1 fruit fly cellular context compared by ENCODE assay signal in the genomic region with DNA sequence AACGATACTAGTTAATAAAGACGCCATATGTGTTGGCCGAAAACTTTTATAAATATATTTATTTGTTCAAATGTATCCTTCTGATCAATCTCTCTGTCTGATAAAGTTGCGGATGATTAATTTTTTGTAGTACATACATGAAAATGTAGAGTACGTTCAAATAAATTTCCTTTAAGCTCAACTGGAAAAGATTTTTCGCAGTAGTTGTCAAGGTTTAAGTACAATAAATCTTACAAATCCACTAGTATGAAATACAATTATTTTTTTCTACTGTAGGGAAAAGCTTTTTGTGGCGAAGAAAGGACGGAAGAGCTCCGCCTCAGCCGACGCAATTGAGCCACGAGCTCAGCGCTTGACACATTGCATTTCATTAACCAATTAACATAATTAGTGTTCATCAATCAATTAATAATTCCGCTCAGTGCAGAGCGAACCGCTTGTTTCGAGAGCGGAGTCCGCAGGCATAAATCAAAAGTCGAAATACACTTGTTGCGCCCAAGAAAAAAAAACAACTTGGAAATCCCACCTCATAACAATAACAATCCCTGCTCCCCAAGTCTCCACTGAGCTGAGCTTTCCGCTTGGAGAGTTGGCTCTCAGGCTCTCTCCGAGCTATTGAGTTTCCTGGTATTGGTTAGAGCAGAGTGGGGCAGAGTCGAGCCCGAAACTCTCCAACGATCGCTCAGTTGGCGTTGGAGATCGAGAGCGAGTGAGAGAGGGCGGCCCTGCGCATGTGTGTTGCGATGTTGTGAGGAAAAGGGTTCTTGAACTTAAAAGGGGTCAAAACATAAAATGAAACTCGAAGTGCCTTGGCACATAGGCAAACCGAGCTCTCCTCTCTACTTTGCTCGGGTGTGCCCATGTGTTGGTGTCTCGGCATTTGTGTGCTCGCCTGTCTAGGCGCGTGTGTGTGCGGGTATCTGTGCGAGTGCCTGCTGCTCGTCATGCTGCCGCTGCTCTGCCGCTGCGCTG.
TF ChIP-seq lines count a peak whose summit lies in the region.

No protein-coding gene starts in this region.

TF ChIP-seq in whole organism, embryonic, 481 proteins besides CTCF, POLR2A, EP300 and RAD21 (continued from another document and continues in another):
- TF ChIP-seq CG5953 (GFP tag; IDR thresholded peaks at IDR 0.05; lab: Robert Waterston, UW) (no peak), CG32532 (GFP tag; IDR thresholded peaks at IDR 0.05; lab: Robert Waterston, UW) (no peak), CG11093 (GFP tag; IDR thresholded peaks at IDR 0.05; lab: Robert Waterston, UW) (no peak), Sin3A (optimal IDR thresholded peaks at IDR 0.05; lab: Kevin White, UChicago) (no peak), gcm2 (GFP tag; optimal IDR thresholded peaks at IDR 0.05; lab: Kevin White, UChicago) (no peak), ab (GFP tag; optimal IDR thresholded peaks at IDR 0.05; lab: Kevin White, UChicago) (no peak), Ets97D (GFP tag; optimal IDR thresholded peaks at IDR 0.05; lab: Kevin White, UChicago) (no peak), kni (GFP tag; optimal IDR thresholded peaks at IDR 0.05; lab: Kevin White, UChicago) (peak; percentile 74), Hr78 (GFP tag; optimal IDR thresholded peaks at IDR 0.05; lab: Kevin White, UChicago) (peak in 1 of 2 experiments; percentile 71), Ets65A (GFP tag; lab: Kevin White, UChicago) (no peak), Mes4 (GFP tag; optimal IDR thresholded peaks at IDR 0.05; lab: Kevin White, UChicago) (no peak), Sry-δ (GFP tag; optimal IDR thresholded peaks at IDR 0.05; lab: Kevin White, UChicago) (no peak), Taf1 (GFP tag; IDR thresholded peaks at IDR 0.05; lab: Robert Waterston, UW) (no peak), bigmax (GFP tag; optimal IDR thresholded peaks at IDR 0.05; lab: Kevin White, UChicago) (no peak), Drgx (GFP tag; IDR thresholded peaks at IDR 0.05; lab: Robert Waterston, UW) (no peak), CG7928 (GFP tag; optimal IDR thresholded peaks at IDR 0.05; lab: Kevin White, UChicago) (no peak), CG13424 (tag; optimal IDR thresholded peaks at IDR 0.05; lab: Kevin White, UChicago) (no peak), dmrt11E (tag; optimal IDR thresholded peaks at IDR 0.05; lab: Kevin White, UChicago) (no peak), otp (GFP tag; IDR thresholded peaks at IDR 0.05; lab: Robert Waterston, UW) (no peak; the same call in 2 of the 3 replicates), wdn (GFP tag; IDR thresholded peaks at IDR 0.05; lab: Robert Waterston, UW) (no peak), Six4 (GFP tag; optimal IDR thresholded peaks at IDR 0.05; lab: Kevin White, UChicago) (no peak), CrebB (tag; optimal IDR thresholded peaks at IDR 0.05; lab: Kevin White, UChicago) (no peak), scrt (GFP tag; optimal IDR thresholded peaks at IDR 0.05; lab: Kevin White, UChicago) (no peak), CG18262 (tag; optimal IDR thresholded peaks at IDR 0.05; lab: Kevin White, UChicago) (peak; percentile 30), CG8924 (tag; optimal IDR thresholded peaks at IDR 0.05; lab: Kevin White, UChicago) (peak; percentile 22), CG8359 (GFP tag; optimal IDR thresholded peaks at IDR 0.05; lab: Kevin White, UChicago; ENCODE audit: borderline replicate concordance) (no peak), BEAF-32 (GFP tag; optimal IDR thresholded peaks at IDR 0.05; lab: Kevin White, UChicago) (no peak), CG15514 (GFP tag; optimal IDR thresholded peaks at IDR 0.05; lab: Kevin White, UChicago) (no peak), CG7372 (GFP tag; IDR thresholded peaks at IDR 0.05; lab: Robert Waterston, UW) (no peak), dmrt99B (tag; optimal IDR thresholded peaks at IDR 0.05; lab: Kevin White, UChicago) (peak; percentile 29), tio (GFP tag; optimal IDR thresholded peaks at IDR 0.05; lab: Kevin White, UChicago) (no peak), rib (GFP tag; IDR thresholded peaks at IDR 0.05; lab: Robert Waterston, UW) (no peak), CG15601 (tag; optimal IDR thresholded peaks at IDR 0.05; lab: Kevin White, UChicago) (no peak), ac (GFP tag; optimal IDR thresholded peaks at IDR 0.05; lab: Kevin White, UChicago) (no peak), Sox100B (GFP tag; optimal IDR thresholded peaks at IDR 0.05; lab: Kevin White, UChicago) (peak; percentile 48), NfI (GFP tag; optimal IDR thresholded peaks at IDR 0.05; lab: Kevin White, UChicago) (no peak), yki (optimal IDR thresholded peaks at IDR 0.05; lab: Kevin White, UChicago) (peak; percentile 72), Hr51 (GFP tag; optimal IDR thresholded peaks at IDR 0.05; lab: Kevin White, UChicago) (no peak), CG11560 (tag; IDR thresholded peaks at IDR 0.05; lab: Robert Waterston, UW) (no peak), bsh (GFP tag; optimal IDR thresholded peaks at IDR 0.05; lab: Kevin White, UChicago) (peak in 1 of 2 experiments; percentile 8), CG10959 (GFP tag; IDR thresholded peaks at IDR 0.05; lab: Robert Waterston, UW) (no peak), CG3995 (GFP tag; optimal IDR thresholded peaks at IDR 0.05; lab: Kevin White, UChicago) (no peak), CG30403 (GFP tag; optimal IDR thresholded peaks at IDR 0.05; lab: Kevin White, UChicago) (peak; percentile 15), fd3F (GFP tag; optimal IDR thresholded peaks at IDR 0.05; lab: Kevin White, UChicago) (no peak), ftz-f1 (GFP tag; optimal IDR thresholded peaks at IDR 0.05; lab: Kevin White, UChicago) (peak; percentile 57), CG2875 (GFP tag; optimal IDR thresholded peaks at IDR 0.05; lab: Kevin White, UChicago) (no peak), chn (GFP tag; optimal IDR thresholded peaks at IDR 0.05; lab: Kevin White, UChicago) (no peak), CG12942 (GFP tag; optimal IDR thresholded peaks at IDR 0.05; lab: Kevin White, UChicago) (no peak), CG12236 (GFP tag; optimal IDR thresholded peaks at IDR 0.05; lab: Kevin White, UChicago) (no peak), NC2α (GFP tag; optimal IDR thresholded peaks at IDR 0.05; lab: Kevin White, UChicago) (no peak), CG14441 (GFP tag; IDR thresholded peaks at IDR 0.05; lab: Robert Waterston, UW) (no peak), insv (GFP tag; optimal IDR thresholded peaks at IDR 0.05; lab: Kevin White, UChicago) (no peak), unc-4 (GFP tag; IDR thresholded peaks at IDR 0.05; lab: Robert Waterston, UW; ENCODE audit: partially characterized antibody) (0 out of 2 replicates have a peak, but pooled peaks have one; percentile 12), grn (GFP tag; optimal IDR thresholded peaks at IDR 0.05; lab: Kevin White, UChicago) (no peak), Oli (tag; optimal IDR thresholded peaks at IDR 0.05; lab: Kevin White, UChicago) (peak; percentile 32), D19B (GFP tag; optimal IDR thresholded peaks at IDR 0.05; lab: Kevin White, UChicago) (no peak), dimm (GFP tag; IDR thresholded peaks at IDR 0.05; lab: Robert Waterston, UW) (no peak), caup (GFP tag; optimal IDR thresholded peaks at IDR 0.05; lab: Kevin White, UChicago; ENCODE audit: severe bottlenecking) (no peak), ham (GFP tag; IDR thresholded peaks at IDR 0.05; lab: Robert Waterston, UW) (no peak), CG12391 (tag; optimal IDR thresholded peaks at IDR 0.05; lab: Kevin White, UChicago) (peak; percentile 16), hb (GFP tag; IDR thresholded peaks at IDR 0.05; lab: Robert Waterston, UW; ENCODE audit: partially characterized antibody) (no peak), CG3407 (GFP tag; optimal IDR thresholded peaks at IDR 0.05; lab: Kevin White, UChicago) (no peak), fu2 (GFP tag; optimal IDR thresholded peaks at IDR 0.05; lab: Kevin White, UChicago) (no peak), CG10209 (GFP tag; optimal IDR thresholded peaks at IDR 0.05; lab: Kevin White, UChicago) (no peak), Myb (GFP tag; optimal IDR thresholded peaks at IDR 0.05; lab: Kevin White, UChicago) (no peak), HHEX (GFP tag; optimal IDR thresholded peaks at IDR 0.05; lab: Kevin White, UChicago) (peak; percentile 9), Dad (GFP tag; optimal IDR thresholded peaks at IDR 0.05; lab: Kevin White, UChicago) (no peak), CG18011 (GFP tag; optimal IDR thresholded peaks at IDR 0.05; lab: Kevin White, UChicago) (no peak), BtbVII (GFP tag; optimal IDR thresholded peaks at IDR 0.05; lab: Kevin White, UChicago) (no peak), tap (tag; optimal IDR thresholded peaks at IDR 0.05; lab: Kevin White, UChicago) (no peak), stc (GFP tag; IDR thresholded peaks at IDR 0.05; lab: Robert Waterston, UW) (peak; percentile 32; the same call in 1 of the 2 replicates), wor (GFP tag; IDR thresholded peaks at IDR 0.05; lab: Robert Waterston, UW) (no peak), Atf3 (GFP tag; optimal IDR thresholded peaks at IDR 0.05; lab: Kevin White, UChicago) (no peak), CG7745 (tag; optimal IDR thresholded peaks at IDR 0.05; lab: Kevin White, UChicago) (peak; percentile 16), z (GFP tag; IDR thresholded peaks at IDR 0.05; lab: Robert Waterston, UW) (peak; percentile 75; the same call in 2 of the 3 replicates), row (GFP tag; IDR thresholded peaks at IDR 0.05; lab: Robert Waterston, UW) (0 out of 3 replicates have a peak, but pooled peaks have one; percentile 18), maf-S (GFP tag; optimal IDR thresholded peaks at IDR 0.05; lab: Kevin White, UChicago) (no peak), Chrac-16 (GFP tag; optimal IDR thresholded peaks at IDR 0.05; lab: Kevin White, UChicago) (no peak), CG8765 (GFP tag; IDR thresholded peaks at IDR 0.05; lab: Robert Waterston, UW) (no peak), onecut (GFP tag; IDR thresholded peaks at IDR 0.05; lab: Robert Waterston, UW) (no peak), gt (GFP tag; IDR thresholded peaks at IDR 0.05; lab: Robert Waterston, UW) (no peak), dm (GFP tag; optimal IDR thresholded peaks at IDR 0.05; lab: Kevin White, UChicago) (no peak), twi (tag; optimal IDR thresholded peaks at IDR 0.05; lab: Kevin White, UChicago) (peak; percentile 51), tll (GFP tag; optimal IDR thresholded peaks at IDR 0.05; lab: Kevin White, UChicago) (no peak), Lpt (GFP tag; optimal IDR thresholded peaks at IDR 0.05; lab: Kevin White, UChicago) (no peak), Elba2 (GFP tag; optimal IDR thresholded peaks at IDR 0.05; lab: Kevin White, UChicago) (no peak), CG7556 (GFP tag; optimal IDR thresholded peaks at IDR 0.05; lab: Kevin White, UChicago) (no peak), fru (optimal IDR thresholded peaks at IDR 0.05; lab: Kevin White, UChicago) (no peak), CG14965 (GFP tag; optimal IDR thresholded peaks at IDR 0.05; lab: Kevin White, UChicago; ENCODE audit: borderline replicate concordance) (no peak), hbn (GFP tag; IDR thresholded peaks at IDR 0.05; lab: Robert Waterston, UW; ENCODE audit: partially characterized antibody) (no peak), CG2202 (tag; optimal IDR thresholded peaks at IDR 0.05; lab: Kevin White, UChicago) (no peak), CG4328 (GFP tag; optimal IDR thresholded peaks at IDR 0.05; lab: Kevin White, UChicago) (no peak), YL-1 (GFP tag; optimal IDR thresholded peaks at IDR 0.05; lab: Kevin White, UChicago) (no peak), stwl (tag; optimal IDR thresholded peaks at IDR 0.05; lab: Kevin White, UChicago) (no peak), CG1602 (GFP tag; optimal IDR thresholded peaks at IDR 0.05; lab: Kevin White, UChicago) (no peak), bab2 (GFP tag; optimal IDR thresholded peaks at IDR 0.05; lab: Kevin White, UChicago) (no peak), ERR (GFP tag; optimal IDR thresholded peaks at IDR 0.05; lab: Kevin White, UChicago) (no peak), CG18619 (GFP tag; optimal IDR thresholded peaks at IDR 0.05; lab: Kevin White, UChicago) (no peak), sens (GFP tag; lab: Kevin White, UChicago) (peak; percentile 14), Neu2 (GFP tag; optimal IDR thresholded peaks at IDR 0.05; lab: Kevin White, UChicago; ENCODE audit: borderline replicate concordance) (no peak), lbe (GFP tag; optimal IDR thresholded peaks at IDR 0.05; lab: Kevin White, UChicago) (no peak), CG16779 (GFP tag; IDR thresholded peaks at IDR 0.05; lab: Robert Waterston, UW) (no peak), CG4424 (GFP tag; optimal IDR thresholded peaks at IDR 0.05; lab: Kevin White, UChicago) (peak; percentile 6), Ssrp (tag; optimal IDR thresholded peaks at IDR 0.05; lab: Kevin White, UChicago) (peak; percentile 21), CG14710 (tag; optimal IDR thresholded peaks at IDR 0.05; lab: Kevin White, UChicago) (no peak), pum (GFP tag; optimal IDR thresholded peaks at IDR 0.05; lab: Kevin White, UChicago) (no peak), CG12659 (GFP tag; optimal IDR thresholded peaks at IDR 0.05; lab: Kevin White, UChicago) (peak; percentile 9), CG17568 (GFP tag; optimal IDR thresholded peaks at IDR 0.05; lab: Kevin White, UChicago) (no peak), CG13287 (GFP tag; IDR thresholded peaks at IDR 0.05; lab: Robert Waterston, UW; ENCODE audit: partially characterized antibody) (no peak), sisA (GFP tag; IDR thresholded peaks at IDR 0.05; lab: Robert Waterston, UW) (no peak), Atf-2 (GFP tag; optimal IDR thresholded peaks at IDR 0.05; lab: Kevin White, UChicago) (no peak), Dp (GFP tag; optimal IDR thresholded peaks at IDR 0.05; lab: Kevin White, UChicago) (no peak), CG8944 (GFP tag; optimal IDR thresholded peaks at IDR 0.05; lab: Kevin White, UChicago) (no peak), zfh2 (GFP tag; optimal IDR thresholded peaks at IDR 0.05; lab: Kevin White, UChicago) (no peak), ara (GFP tag; IDR thresholded peaks at IDR 0.05; lab: Robert Waterston, UW) (no peak), HmgZ (tag; optimal IDR thresholded peaks at IDR 0.05; lab: Kevin White, UChicago) (no peak), Dll (GFP tag; IDR thresholded peaks at IDR 0.05; lab: Robert Waterston, UW; ENCODE audit: partially characterized antibody) (peak; percentile 49; the same call in 1 of the 4 replicates), prd (optimal IDR thresholded peaks at IDR 0.05; lab: Kevin White, UChicago) (no peak), prd (GFP tag; IDR thresholded peaks at IDR 0.05; lab: Robert Waterston, UW) (no peak), cato (GFP tag; optimal IDR thresholded peaks at IDR 0.05; lab: Kevin White, UChicago; ENCODE audit: borderline replicate concordance) (no peak), CG11695 (GFP tag; IDR thresholded peaks at IDR 0.05; lab: Robert Waterston, UW) (no peak), CG3847 (GFP tag; IDR thresholded peaks at IDR 0.05; lab: Robert Waterston, UW) (no peak), Trl (optimal IDR thresholded peaks at IDR 0.05; lab: Kevin White, UChicago) (peak; percentile 89 to 90), Trl (GFP tag; optimal IDR thresholded peaks at IDR 0.05; lab: Kevin White, UChicago) (no peak)
